Worm (Caenorhabditis elegans) whole organism, L1 larva: ENCODE results near the gene C28D4.18.

Experiments
- C34B4.2 ChIP-seq: sonication (generic microtip); optimal IDR thresholded peaks from 2 replicates; lab custom pipeline; 2017; ENCODE audit warnings: mild to moderate bottlenecking, missing genetic modification characterization, missing compliant biosample characterization
- Y116A8C.19 ChIP-seq: sonication (generic microtip); optimal IDR thresholded peaks from 2 replicates; lab custom pipeline; 2016; ENCODE audit warnings: missing compliant biosample characterization, missing genetic modification characterization, borderline replicate concordance
- aha-1 ChIP-seq: fragments of 150-350 bp; optimal IDR thresholded peaks from 2 replicates; lab custom pipeline; 2014; ENCODE audit warnings: missing biosample characterization, missing genetic modification characterization
- aly-2 ChIP-seq: fragments of 150-350 bp; optimal IDR thresholded peaks from 2 replicates; lab custom pipeline; 2014; ENCODE audit warnings: missing biosample characterization, missing genetic modification characterization
- blmp-1 ChIP-seq: fragments of 150-350 bp; optimal IDR thresholded peaks from 2 replicates; lab custom pipeline; 2014; ENCODE audit warnings: missing biosample characterization, missing genetic modification characterization
- ceh-63 ChIP-seq: fragments of 200-800 bp; sonication (Bioruptor generic); optimal IDR thresholded peaks from 2 replicates; lab custom pipeline; 2018; ENCODE audit warnings: mild to moderate bottlenecking, missing genetic modification characterization, missing compliant biosample characterization
- ceh-8 ChIP-seq: fragments of 200-800 bp; sonication (Bioruptor generic); optimal IDR thresholded peaks from 2 replicates; lab custom pipeline; 2018; ENCODE audit warnings: mild to moderate bottlenecking, missing genetic modification characterization, moderate library complexity, missing compliant biosample characterization
- ceh-82 ChIP-seq, 3 experiments: fragments of 150-350 bp in 1 of 3; sonication (generic microtip) in 2 of 3; optimal IDR thresholded peaks; 2 replicates each; lab custom pipeline; 2014 to 2017; ENCODE audit warnings: missing biosample characterization in 3 of 3, missing genetic modification characterization in 3 of 3
- ceh-90 ChIP-seq: sonication (generic microtip); optimal IDR thresholded peaks from 2 replicates; lab custom pipeline; 2016; ENCODE audit warnings: missing genetic modification characterization, missing compliant biosample characterization
- ces-1 ChIP-seq: fragments of 150-350 bp; optimal IDR thresholded peaks from 2 replicates; lab custom pipeline; 2014; ENCODE audit warnings: missing biosample characterization, missing genetic modification reagents, missing genetic modification characterization
- dpl-1 ChIP-seq, 3 experiments: fragments of 150-350 bp in 2 of 3; sonication (generic microtip) in 1 of 3; optimal IDR thresholded peaks; 2 replicates each; lab custom pipeline; 2014 to 2017; ENCODE audit warnings: missing biosample characterization in 3 of 3, missing genetic modification characterization in 3 of 3, missing genetic modification reagents in 3 of 3
- dsc-1 ChIP-seq: sonication (generic microtip); optimal IDR thresholded peaks from 2 replicates; lab custom pipeline; 2016; ENCODE audit warnings: mild to moderate bottlenecking, missing genetic modification characterization, missing compliant biosample characterization
- efl-1 ChIP-seq, 4 experiments: fragments of 150-350 bp; optimal IDR thresholded peaks in 3 of 4; peaks in 1 of 4; 1 replicate in 1 of 4; 2 replicates in 3 of 4; lab custom pipeline; 2014; ENCODE audit warnings: missing biosample characterization in 2 of 4, missing genetic modification characterization in 2 of 4, missing genetic modification reagents in 2 of 4
- elt-2 ChIP-seq: sonication (generic microtip); optimal IDR thresholded peaks from 2 replicates; lab custom pipeline; 2016; ENCODE audit warnings: missing genetic modification characterization, mild to moderate bottlenecking, inconsistent platforms, missing compliant biosample characterization, missing genetic modification reagents
- elt-3 ChIP-seq, 6 experiments: fragments of 150-350 bp in 1 of 6; sonication (generic microtip); optimal IDR thresholded peaks; 2 replicates each; lab custom pipeline; 2017 to 2018; ENCODE audit warnings: missing biosample characterization in 6 of 6, missing genetic modification characterization in 6 of 6, inconsistent platforms in 1 of 6
- ets-5 ChIP-seq: fragments of 200-800 bp; sonication (Bioruptor generic); IDR thresholded peaks from 2 replicates; pipeline ENCODE4 v1.3.6; 2022; ENCODE audit warnings: missing genetic modification characterization, missing compliant biosample characterization
- fkh-4 ChIP-seq: sonication (generic microtip); optimal IDR thresholded peaks from 2 replicates; lab custom pipeline; 2016; ENCODE audit warnings: missing compliant biosample characterization, missing genetic modification characterization, borderline replicate concordance
- hlh-17 ChIP-seq: fragments of 200-800 bp; sonication (Bioruptor generic); optimal IDR thresholded peaks from 2 replicates; lab custom pipeline; 2018; ENCODE audit warnings: missing genetic modification characterization, mild to moderate bottlenecking, missing compliant biosample characterization, moderate library complexity, borderline replicate concordance
- hlh-4 ChIP-seq: sonication (generic microtip); optimal IDR thresholded peaks from 2 replicates; lab custom pipeline; 2016; ENCODE audit warnings: mild to moderate bottlenecking, missing genetic modification characterization, missing compliant biosample characterization
- isw-1 ChIP-seq: fragments of 200-800 bp; sonication (Bioruptor generic); IDR thresholded peaks from 2 replicates; pipeline ENCODE4 v1.3.6; 2022; ENCODE audit warnings: missing genetic modification characterization, missing compliant biosample characterization
- jun-1 ChIP-seq: fragments of 150-350 bp; optimal IDR thresholded peaks from 2 replicates; lab custom pipeline; 2014; ENCODE audit warnings: missing biosample characterization, missing genetic modification reagents, missing genetic modification characterization
- lin-14 ChIP-seq: fragments of 200-800 bp; sonication (Bioruptor generic); optimal IDR thresholded peaks from 2 replicates; lab custom pipeline; 2018; ENCODE audit warnings: mild to moderate bottlenecking, missing genetic modification characterization, moderate library complexity, missing compliant biosample characterization
- lin-15B ChIP-seq: fragments of 150-350 bp; sonication (generic microtip); optimal IDR thresholded peaks from 3 replicates; lab custom pipeline; 2014; ENCODE audit warnings: missing biosample characterization, missing genetic modification characterization
- lin-35 ChIP-seq, 2 experiments: fragments of 150-350 bp; optimal IDR thresholded peaks; 2 replicates each; lab custom pipeline; 2014; ENCODE audit warnings: missing biosample characterization in 2 of 2, missing genetic modification characterization in 2 of 2, missing genetic modification reagents in 2 of 2
- lin-39 ChIP-seq: fragments of 150-350 bp; optimal IDR thresholded peaks from 2 replicates; lab custom pipeline; 2014; ENCODE audit warnings: missing biosample characterization, missing genetic modification reagents, missing genetic modification characterization
- lsy-2 ChIP-seq, 2 experiments: fragments of 150-350 bp; optimal IDR thresholded peaks; 2 replicates each; lab custom pipeline; 2014; ENCODE audit warnings: missing biosample characterization in 2 of 2, missing genetic modification characterization in 2 of 2
- mab-9 ChIP-seq: fragments of 200-800 bp; sonication (Bioruptor generic); IDR thresholded peaks from 2 replicates; pipeline ENCODE4 v1.3.6; 2022; ENCODE audit warnings: missing genetic modification reagents, missing genetic modification characterization, missing compliant biosample characterization
- mdl-1 ChIP-seq, 2 experiments: fragments of 150-350 bp; optimal IDR thresholded peaks; 2 replicates each; lab custom pipeline; 2014 to 2017; ENCODE audit warnings: missing biosample characterization in 2 of 2, missing genetic modification characterization in 2 of 2, inconsistent platforms in 1 of 2
- mef-2 ChIP-seq: fragments of 150-350 bp; optimal IDR thresholded peaks from 2 replicates; lab custom pipeline; 2014; ENCODE audit warnings: missing biosample characterization, missing genetic modification characterization
- nhr-19 ChIP-seq: fragments of 200-800 bp; sonication (Bioruptor generic); conservative IDR thresholded peaks from 2 replicates; pipeline ENCODE4 v1.3.6; 2022; ENCODE audit warnings: missing genetic modification characterization, missing compliant biosample characterization
- nhr-20 ChIP-seq: sonication (generic microtip); optimal IDR thresholded peaks from 2 replicates; lab custom pipeline; 2016; ENCODE audit warnings: mild to moderate bottlenecking, missing genetic modification characterization, missing compliant biosample characterization
- nhr-28 ChIP-seq: fragments of 150-350 bp; optimal IDR thresholded peaks from 2 replicates; lab custom pipeline; 2014; ENCODE audit warnings: missing biosample characterization, missing genetic modification characterization
- nhr-71 ChIP-seq: sonication (generic microtip); optimal IDR thresholded peaks from 2 replicates; lab custom pipeline; 2016; ENCODE audit warnings: mild to moderate bottlenecking, missing genetic modification characterization, moderate library complexity, missing compliant biosample characterization
- nhr-84 ChIP-seq: sonication (generic microtip); optimal IDR thresholded peaks from 2 replicates; lab custom pipeline; 2017; ENCODE audit warnings: missing biosample characterization, missing genetic modification characterization
- nhr-85 ChIP-seq: sonication (generic microtip); peaks from one replicate; lab custom pipeline; 2016; ENCODE audit warnings: missing genetic modification characterization, inconsistent platforms, missing compliant biosample characterization
- pqm-1 ChIP-seq: sonication (generic microtip); optimal IDR thresholded peaks from 3 replicates; lab custom pipeline; 2017; ENCODE audit warnings: missing biosample characterization, missing genetic modification characterization
- rnt-1 ChIP-seq: sonication (generic microtip); optimal IDR thresholded peaks from 2 replicates; lab custom pipeline; 2016; ENCODE audit warnings: mild to moderate bottlenecking, missing genetic modification characterization, moderate library complexity, missing compliant biosample characterization
- snpc-4 ChIP-seq: fragments of 150-350 bp; optimal IDR thresholded peaks from 2 replicates; lab custom pipeline; 2014; ENCODE audit warnings: missing biosample characterization, missing genetic modification characterization
- sox-4 ChIP-seq: sonication (generic microtip); optimal IDR thresholded peaks from 2 replicates; lab custom pipeline; 2016; ENCODE audit warnings: missing genetic modification characterization, missing compliant biosample characterization
- tbx-2 ChIP-seq: sonication (generic microtip); optimal IDR thresholded peaks from 2 replicates; lab custom pipeline; 2016; ENCODE audit warnings: missing genetic modification characterization, missing compliant biosample characterization
- tlp-1 ChIP-seq: fragments of 150-350 bp; optimal IDR thresholded peaks from 2 replicates; lab custom pipeline; 2014; ENCODE audit warnings: missing biosample characterization, missing genetic modification characterization
- unc-130 ChIP-seq: fragments of 150-350 bp; optimal IDR thresholded peaks from 2 replicates; lab custom pipeline; 2017; ENCODE audit warnings: missing biosample characterization, missing genetic modification characterization, inconsistent platforms
- unc-30 ChIP-seq: sonication (generic microtip); optimal IDR thresholded peaks from 2 replicates; lab custom pipeline; 2017; ENCODE audit warnings: missing biosample characterization, missing genetic modification characterization
- unc-86 ChIP-seq: sonication (generic microtip); optimal IDR thresholded peaks from 2 replicates; lab custom pipeline; 2016; ENCODE audit warnings: missing genetic modification characterization, missing compliant biosample characterization
- vab-15 ChIP-seq: sonication (generic microtip); optimal IDR thresholded peaks from 2 replicates; lab custom pipeline; 2017; ENCODE audit warnings: missing genotype, mild to moderate bottlenecking, missing genetic modification characterization, missing compliant biosample characterization
- zip-4 ChIP-seq: fragments of 200-800 bp; sonication (Bioruptor generic); optimal IDR thresholded peaks from 2 replicates; lab custom pipeline; 2018; ENCODE audit warnings: mild to moderate bottlenecking, missing genetic modification characterization, moderate library complexity, missing compliant biosample characterization
- ztf-11 ChIP-seq, 2 experiments: sonication (generic microtip); optimal IDR thresholded peaks; 2 replicates each; lab custom pipeline; 2016 to 2017; ENCODE audit warnings: missing genetic modification characterization in 2 of 2, missing biosample characterization in 1 of 2, missing compliant biosample characterization in 1 of 2
- ztf-4 ChIP-seq: fragments of 150-350 bp; optimal IDR thresholded peaks from 2 replicates; lab custom pipeline; 2014; ENCODE audit warnings: missing biosample characterization, missing genetic modification characterization

Gene C28D4.18

ce11 chrIV:9724948-9725347, at the start of gene C28D4.18, which contains the start of gene nhr-138:
C28D4.18 (plus strand) TSS chrIV:9725280.
nhr-138 (plus strand) TSS chrIV:9725251.
- TF ChIP-seq unc-130 (tag; lab: Kevin White, UChicago) (no peak), lin-14 (GFP tag; lab: Kevin White, UChicago) (no peak), ets-5 (GFP tag; lab: Robert Waterston, UW) (no peak), tlp-1 (tag; lab: Kevin White, UChicago) (no peak), ztf-11 (tag; optimal IDR thresholded peaks at IDR 0.05; lab: Kevin White, UChicago) (no peak), vab-15 (tag; lab: Kevin White, UChicago) (no peak), ceh-90 (tag; lab: Kevin White, UChicago) (no peak), pqm-1 (tag; lab: Kevin White, UChicago) (no peak), rnt-1 (tag; lab: Kevin White, UChicago) (no peak), elt-3 (tag; optimal IDR thresholded peaks at IDR 0.05; lab: Kevin White, UChicago) (no peak), nhr-28 (no peak), hlh-4 (no peak)

ce11 chrIV:9675572-9675971, 49.5 kb upstream of the C28D4.18 start, which contains the start of gene nhr-34:
nhr-34 (minus strand) TSS chrIV:9675672.
- TF ChIP-seq blmp-1 (tag; lab: Kevin White, UChicago) (peak; percentile 8), lsy-2 (tag; optimal IDR thresholded peaks at IDR 0.05; lab: Kevin White, UChicago) (peak in 1 of 2 experiments; percentile 10), ztf-11 (tag; optimal IDR thresholded peaks at IDR 0.05; lab: Kevin White, UChicago) (no peak), lin-14 (GFP tag; lab: Kevin White, UChicago) (peak; percentile 19)

ce11 chrIV:9676535-9676934, 48.5 kb upstream of the C28D4.18 start:
- TF ChIP-seq efl-1 (optimal IDR thresholded peaks at IDR 0.05; lab: Kevin White, UChicago) (no peak), efl-1 (GFP tag; optimal IDR thresholded peaks at IDR 0.05 in 1 of 2; lab: Kevin White, UChicago) (peak in 1 of 2 experiments; percentile 33), sox-4 (no peak), tbx-2 (tag; lab: Kevin White, UChicago) (no peak), nhr-19 (GFP tag; lab: Robert Waterston, UW) (no peak), nhr-20 (peak; percentile 63), ceh-8 (GFP tag; lab: Kevin White, UChicago) (no peak), aly-2 (tag; lab: Kevin White, UChicago) (no peak), mab-9 (GFP tag; lab: Robert Waterston, UW) (no peak), hlh-17 (GFP tag; lab: Kevin White, UChicago) (no peak), ztf-4 (tag; lab: Kevin White, UChicago) (no peak), C34B4.2 (tag; lab: Kevin White, UChicago) (no peak), ceh-82 (tag; optimal IDR thresholded peaks at IDR 0.05; lab: Kevin White, UChicago) (no peak), nhr-85 (tag; lab: Kevin White, UChicago) (peak; percentile 63), ceh-63 (GFP tag; lab: Kevin White, UChicago) (no peak), ces-1 (no peak), unc-130 (tag; lab: Kevin White, UChicago) (no peak), Y116A8C.19 (tag; lab: Kevin White, UChicago) (no peak), unc-30 (tag; lab: Kevin White, UChicago) (no peak), nhr-84 (tag; lab: Kevin White, UChicago) (no peak), isw-1 (GFP tag; lab: Robert Waterston, UW) (no peak), lin-15B (tag; lab: Kevin White, UChicago) (no peak), ztf-11 (tag; optimal IDR thresholded peaks at IDR 0.05; lab: Kevin White, UChicago) (no peak), zip-4 (GFP tag; lab: Kevin White, UChicago) (no peak), lin-14 (GFP tag; lab: Kevin White, UChicago) (peak; percentile 24), lin-39 (tag; lab: Kevin White, UChicago) (no peak), mef-2 (tag; lab: Kevin White, UChicago) (no peak), dpl-1 (GFP tag; optimal IDR thresholded peaks at IDR 0.05; lab: Kevin White, UChicago) (no peak), unc-86 (no peak), mdl-1 (tag; optimal IDR thresholded peaks at IDR 0.05; lab: Kevin White, UChicago) (peak in 1 of 2 experiments; percentile 33), dsc-1 (no peak), nhr-71 (peak; percentile 43), snpc-4 (tag; lab: Kevin White, UChicago) (no peak), aha-1 (tag; lab: Kevin White, UChicago) (no peak), jun-1 (tag; lab: Kevin White, UChicago) (no peak), rnt-1 (tag; lab: Kevin White, UChicago) (no peak), lin-35 (GFP tag; optimal IDR thresholded peaks at IDR 0.05; lab: Kevin White, UChicago) (peak in 1 of 2 experiments; percentile 58), fkh-4 (no peak), elt-2 (tag; lab: Kevin White, UChicago) (peak; percentile 76)
